Worm (Caenorhabditis elegans) whole organism, L2 larva: Measurements from ENCODE around the gene lact-5.

Experiments used
- ama-1 ChIP-seq: fragments of 150-350 bp; optimal IDR thresholded peaks from 2 replicates; lab custom pipeline; 2018; ENCODE audit warnings: inconsistent platforms
- gmeb-1 ChIP-seq: fragments of 150-350 bp; optimal IDR thresholded peaks from 2 replicates; lab custom pipeline; 2014; ENCODE audit warnings: missing biosample characterization, missing genetic modification characterization
- lin-13 ChIP-seq: fragments of 150-350 bp; optimal IDR thresholded peaks from 2 replicates; lab custom pipeline; 2014; ENCODE audit warnings: missing biosample characterization, missing genetic modification reagents, missing genetic modification characterization
- unc-55 ChIP-seq: fragments of 150-350 bp; sonication (generic microtip); optimal IDR thresholded peaks from 3 replicates; lab custom pipeline; 2014; ENCODE audit warnings: missing biosample characterization, missing genetic modification reagents, missing genetic modification characterization

- TF ChIP-seq ama-1 (lab: Kevin White, UChicago): no peak
- peak; percentile 33 for TF ChIP-seq gmeb-1 (tag; lab: Kevin White, UChicago)
- TF ChIP-seq lin-13: no peak
- no peak for TF ChIP-seq unc-55 (GFP tag; lab: Kevin White, UChicago)
Measured at ce11 chrII:4769886-4770285, 51.7 kb downstream of the lact-5 start.
